Worm (Caenorhabditis elegans): ENCODE results near the gene nspb-8.

Gene nspb-8

ce11 chrII:14537728-14538127, 42.7 kb downstream of the nspb-8 start, which contains the start of the genes clec-147 and C04H5.7:
Gene clec-147, minus strand, starts transcription at chrII:14537828.
Gene C04H5.7, plus strand, starts transcription at chrII:14537946.
- TF ChIP-seq hmg-1.1 (GFP tag; IDR thresholded peaks at IDR 0.05): no peak
- no peak for TF ChIP-seq ceh-44 (GFP tag; IDR thresholded peaks at IDR 0.05)
- no peak for TF ChIP-seq dmd-8 (GFP tag; IDR thresholded peaks at IDR 0.05)
- TF ChIP-seq nhr-42 (GFP tag; IDR thresholded peaks at IDR 0.05): no peak
- no peak for TF ChIP-seq nhr-10 (tag; optimal IDR thresholded peaks at IDR 0.05)
- TF ChIP-seq mdl-1 (tag; optimal IDR thresholded peaks at IDR 0.05): no peak
- TF ChIP-seq nhr-6 (tag; optimal IDR thresholded peaks at IDR 0.05): no peak
- TF ChIP-seq zfp-3 (GFP tag; conservative IDR thresholded peaks at IDR 0.05): no peak
- no peak for TF ChIP-seq attf-4 (tag; optimal IDR thresholded peaks at IDR 0.05)
- TF ChIP-seq nhr-48 (tag; optimal IDR thresholded peaks at IDR 0.05): no peak
- TF ChIP-seq zfp-2 (tag; optimal IDR thresholded peaks at IDR 0.05): no peak
- no peak for TF ChIP-seq madf-5 (GFP tag; IDR thresholded peaks at IDR 0.05)
- TF ChIP-seq daf-12 (tag; optimal IDR thresholded peaks at IDR 0.05): no peak
- no peak for TF ChIP-seq F44E2.7 (GFP tag; IDR thresholded peaks at IDR 0.05)
- TF ChIP-seq pqm-1 (tag; optimal IDR thresholded peaks at IDR 0.05): no peak
- TF ChIP-seq nhr-111 (GFP tag; optimal IDR thresholded peaks at IDR 0.05): no peak
- TF ChIP-seq lsy-2 (tag; optimal IDR thresholded peaks at IDR 0.05): no peak
- TF ChIP-seq R02D3.7 (tag; optimal IDR thresholded peaks at IDR 0.05): no peak

- TF ChIP-seq aha-1 (tag) (peak; percentile 40), mdl-1 (tag; optimal IDR thresholded peaks at IDR 0.05) (no peak)
Observed at ce11 chrII:14534000-14534399, 46.4 kb downstream of the nspb-8 start, which contains the start of gene C04H5.1. Gene C04H5.1, plus strand, starts transcription at chrII:14534300.

Measured in whole organism, L4 larva.